Fruit fly (Drosophila melanogaster) whole organism, adult: ENCODE results near the gene Cyp4d21.

ENCODE experiments used
- CG11617 ChIP-seq: fragments of 200-800 bp; sonication (Bioruptor generic); optimal IDR thresholded peaks from 2 replicates; lab custom pipeline; 2017; ENCODE audit warnings: mild to moderate bottlenecking, missing biosample characterization, missing genetic modification reagents, missing genetic modification characterization
- CG12768 ChIP-seq: fragments of 200-800 bp; sonication (Bioruptor generic); optimal IDR thresholded peaks from 2 replicates; lab custom pipeline; 2017; ENCODE audit warnings: missing biosample characterization, missing genetic modification characterization, mild to moderate bottlenecking, moderate library complexity, missing genetic modification reagents
- CG14711 ChIP-seq: fragments of 200-800 bp; sonication (Bioruptor generic); optimal IDR thresholded peaks from 2 replicates; lab custom pipeline; 2018; ENCODE audit warnings: missing biosample characterization, mild to moderate bottlenecking, missing genetic modification characterization, moderate library complexity
- CG1620 ChIP-seq: fragments of 200-800 bp; sonication (Bioruptor generic); optimal IDR thresholded peaks from 2 replicates; lab custom pipeline; 2016; ENCODE audit warnings: missing biosample characterization, missing genetic modification characterization
- CG33017 ChIP-seq: fragments of 200-800 bp; sonication (Bioruptor generic); optimal IDR thresholded peaks from 2 replicates; lab custom pipeline; 2018; ENCODE audit warnings: missing biosample characterization, mild to moderate bottlenecking, missing genetic modification characterization, moderate library complexity
- CG5204 ChIP-seq: fragments of 200-800 bp; sonication (Bioruptor generic); optimal IDR thresholded peaks from 2 replicates; lab custom pipeline; 2016; ENCODE audit warnings: missing biosample characterization, missing genetic modification characterization
- CG7045 ChIP-seq: fragments of 200-800 bp; sonication (Bioruptor generic); optimal IDR thresholded peaks from 2 replicates; lab custom pipeline; 2017; ENCODE audit warnings: missing biosample characterization, mild to moderate bottlenecking, missing genetic modification characterization
- CG7101 ChIP-seq: fragments of 200-800 bp; sonication (Bioruptor generic); optimal IDR thresholded peaks from 2 replicates; lab custom pipeline; 2018; ENCODE audit warnings: missing biosample characterization, mild to moderate bottlenecking, missing genetic modification characterization, moderate library complexity
- Clk ChIP-seq: fragments of 200-800 bp; sonication (Bioruptor generic); optimal IDR thresholded peaks from 2 replicates; lab custom pipeline; 2017; ENCODE audit warnings: missing biosample characterization, missing genetic modification characterization
- Crg-1 ChIP-seq: fragments of 200-800 bp; sonication (Bioruptor generic); optimal IDR thresholded peaks from 2 replicates; lab custom pipeline; 2016; ENCODE audit warnings: missing biosample characterization, missing genetic modification characterization
- Hr96 ChIP-seq: fragments of 200-800 bp; sonication (Bioruptor generic); optimal IDR thresholded peaks from 2 replicates; lab custom pipeline; 2016; ENCODE audit warnings: missing biosample characterization, missing genetic modification characterization
- Mnt ChIP-seq: fragments of 200-800 bp; sonication (Bioruptor generic); optimal IDR thresholded peaks from 2 replicates; lab custom pipeline; 2016; ENCODE audit warnings: missing biosample characterization, mild to moderate bottlenecking, missing genetic modification characterization
- bab1 ChIP-seq: fragments of 200-800 bp; sonication (Bioruptor generic); optimal IDR thresholded peaks from 3 replicates; lab custom pipeline; 2019; ENCODE audit warnings: missing biosample characterization, mild to moderate bottlenecking, missing genetic modification characterization, moderate library complexity
- cic ChIP-seq: fragments of 200-800 bp; sonication (Bioruptor generic); optimal IDR thresholded peaks from 2 replicates; lab custom pipeline; 2017; ENCODE audit warnings: missing biosample characterization, mild to moderate bottlenecking, missing genetic modification characterization, moderate library complexity
- cnc ChIP-seq, 2 experiments: fragments of >200 bp; optimal IDR thresholded peaks; 2 replicates each; lab custom pipeline; 2017
- kay ChIP-seq: fragments of 200-800 bp; sonication (Bioruptor generic); peaks from one replicate; lab custom pipeline; 2016; ENCODE audit warnings: missing biosample characterization, missing genetic modification characterization, borderline replicate concordance
- ovo ChIP-seq: fragments of 200-800 bp; sonication (Bioruptor generic); optimal IDR thresholded peaks from 2 replicates; lab custom pipeline; 2016; ENCODE audit warnings: missing biosample characterization, missing genetic modification characterization
- pad ChIP-seq: fragments of 200-800 bp; sonication (Bioruptor generic); optimal IDR thresholded peaks from 3 replicates; lab custom pipeline; 2017; ENCODE audit warnings: missing biosample characterization, missing genetic modification characterization, mild to moderate bottlenecking, moderate library complexity, missing genetic modification reagents
- tj ChIP-seq: fragments of 200-800 bp; sonication (Bioruptor generic); optimal IDR thresholded peaks from 3 replicates; lab custom pipeline; 2017; ENCODE audit warnings: missing biosample characterization, mild to moderate bottlenecking, missing genetic modification characterization, moderate library complexity
- toe ChIP-seq: fragments of 200-800 bp; sonication (Bioruptor generic); optimal IDR thresholded peaks from 2 replicates; lab custom pipeline; 2016; ENCODE audit warnings: missing biosample characterization, missing genetic modification characterization

Gene Cyp4d21

dm6 chr2L:7605300-7605699 is at the start of gene Cyp4d21:
TSS of gene Cyp4d21 (plus strand) at chr2L:7605600.
- TF ChIP-seq tj (GFP tag; lab: Kevin White, UChicago) (no peak), CG14711 (tag; lab: Kevin White, UChicago) (no peak), cic (GFP tag; lab: Kevin White, UChicago) (no peak), CG7045 (GFP tag; lab: Kevin White, UChicago) (no peak), CG33017 (tag; lab: Kevin White, UChicago) (no peak), pad (GFP tag; lab: Kevin White, UChicago) (no peak), CG12768 (no peak), Hr96 (GFP tag; lab: Kevin White, UChicago) (no peak), Crg-1 (GFP tag; lab: Kevin White, UChicago) (no peak), CG7101 (tag; lab: Kevin White, UChicago) (no peak), Mnt (GFP tag; lab: Kevin White, UChicago) (no peak), CG11617 (no peak), cnc (optimal IDR thresholded peaks at IDR 0.05; lab: Kevin White, UChicago) (no peak), CG5204 (GFP tag; lab: Kevin White, UChicago) (no peak), kay (GFP tag; lab: Kevin White, UChicago) (no peak), CG1620 (GFP tag; lab: Kevin White, UChicago) (no peak), Clk (GFP tag; lab: Kevin White, UChicago) (no peak), bab1 (no peak), toe (GFP tag; lab: Kevin White, UChicago) (no peak)

- TF ChIP-seq CG33017 (tag; lab: Kevin White, UChicago) (no peak), CG7045 (GFP tag; lab: Kevin White, UChicago) (no peak), tj (GFP tag; lab: Kevin White, UChicago) (no peak), CG1620 (GFP tag; lab: Kevin White, UChicago) (no peak), Hr96 (GFP tag; lab: Kevin White, UChicago) (no peak), CG14711 (tag; lab: Kevin White, UChicago) (no peak), bab1 (no peak), toe (GFP tag; lab: Kevin White, UChicago) (no peak), cnc (optimal IDR thresholded peaks at IDR 0.05; lab: Kevin White, UChicago) (no peak), Crg-1 (GFP tag; lab: Kevin White, UChicago) (no peak), CG7101 (tag; lab: Kevin White, UChicago) (no peak), CG5204 (GFP tag; lab: Kevin White, UChicago) (no peak), CG12768 (no peak), Clk (GFP tag; lab: Kevin White, UChicago) (no peak)
Observed at dm6 chr2L:7559532-7559931, 45.9 kb upstream of the Cyp4d21 start.

dm6 chr2L:7562542-7562941 is 42.9 kb upstream of the Cyp4d21 start:
- TF ChIP-seq CG33017 (tag; lab: Kevin White, UChicago) (no peak), CG5204 (GFP tag; lab: Kevin White, UChicago) (no peak), bab1 (no peak), CG7101 (tag; lab: Kevin White, UChicago) (no peak), CG11617 (no peak), kay (GFP tag; lab: Kevin White, UChicago) (no peak), cic (GFP tag; lab: Kevin White, UChicago) (no peak), tj (GFP tag; lab: Kevin White, UChicago) (no peak), pad (GFP tag; lab: Kevin White, UChicago) (no peak), Mnt (GFP tag; lab: Kevin White, UChicago) (no peak), Crg-1 (GFP tag; lab: Kevin White, UChicago) (no peak), Hr96 (GFP tag; lab: Kevin White, UChicago) (no peak), CG1620 (GFP tag; lab: Kevin White, UChicago) (no peak), toe (GFP tag; lab: Kevin White, UChicago) (no peak), CG12768 (no peak), CG14711 (tag; lab: Kevin White, UChicago) (no peak), ovo (no peak)

- TF ChIP-seq cic (GFP tag; lab: Kevin White, UChicago): no peak
- peak; percentile 9 for TF ChIP-seq tj (GFP tag; lab: Kevin White, UChicago)
Observed at dm6 chr2L:7564856-7565255, 40.5 kb upstream of the Cyp4d21 start.

- TF ChIP-seq Clk (GFP tag; lab: Kevin White, UChicago) (no peak), ovo (no peak), tj (GFP tag; lab: Kevin White, UChicago) (no peak), CG7101 (tag; lab: Kevin White, UChicago) (no peak), pad (GFP tag; lab: Kevin White, UChicago) (no peak), CG14711 (tag; lab: Kevin White, UChicago) (no peak), toe (GFP tag; lab: Kevin White, UChicago) (no peak), Crg-1 (GFP tag; lab: Kevin White, UChicago) (no peak), CG12768 (no peak), Hr96 (GFP tag; lab: Kevin White, UChicago) (no peak), bab1 (no peak), Mnt (GFP tag; lab: Kevin White, UChicago) (no peak), CG1620 (GFP tag; lab: Kevin White, UChicago) (no peak)
Observed at dm6 chr2L:7566627-7567026, 38.8 kb upstream of the Cyp4d21 start.

- TF ChIP-seq CG1620 (GFP tag; lab: Kevin White, UChicago): no peak
- TF ChIP-seq cic (GFP tag; lab: Kevin White, UChicago): no peak
- TF ChIP-seq cnc (optimal IDR thresholded peaks at IDR 0.05; lab: Kevin White, UChicago): no peak
- no peak for TF ChIP-seq CG5204 (GFP tag; lab: Kevin White, UChicago)
- peak; percentile 80 for TF ChIP-seq kay (GFP tag; lab: Kevin White, UChicago)
- no peak for TF ChIP-seq Crg-1 (GFP tag; lab: Kevin White, UChicago)
- no peak for TF ChIP-seq Mnt (GFP tag; lab: Kevin White, UChicago)
- TF ChIP-seq Clk (GFP tag; lab: Kevin White, UChicago): no peak
- no peak for TF ChIP-seq CG7101 (tag; lab: Kevin White, UChicago)
- TF ChIP-seq CG33017 (tag; lab: Kevin White, UChicago): no peak
- peak; percentile 8 for TF ChIP-seq CG12768
Observed at dm6 chr2L:7570529-7570928, 34.9 kb upstream of the Cyp4d21 start.
